Worm (Caenorhabditis elegans) whole organism, L4 larva: ENCODE data around the gene F11F1.1.

Experiments used
- dmd-6 ChIP-seq: fragments of 200-800 bp; sonication (Bioruptor generic); IDR thresholded peaks from 2 replicates; pipeline ENCODE4 v1.3.6; 2022; ENCODE audit warnings: missing genetic modification reagents, missing genetic modification characterization, missing compliant biosample characterization
- saeg-2 ChIP-seq: fragments of 200-800 bp; sonication (Bioruptor generic); IDR thresholded peaks from 2 replicates; pipeline ENCODE4 v1.3.6; 2022; ENCODE audit warnings: missing genetic modification reagents, missing genetic modification characterization, missing compliant biosample characterization
- zag-1 ChIP-seq: fragments of 150-350 bp; optimal IDR thresholded peaks from 2 replicates; lab custom pipeline; 2014; ENCODE audit warnings: missing biosample characterization, missing genetic modification characterization

ce11 chrIII:13378242-13378641, 17.1 kb upstream of the F11F1.1 start, which contains the start of gene T03F6.10:
- no peak for TF ChIP-seq saeg-2 (GFP tag; lab: Robert Waterston, UW)
- TF ChIP-seq zag-1 (tag; lab: Kevin White, UChicago): no peak
- no peak for TF ChIP-seq dmd-6
